Fruit fly (Drosophila melanogaster) whole organism, embryonic: Measurements from ENCODE around the gene CG16853.
A peak's percentile ranks its signal among the peaks of the same experiment; 100 is the strongest.

Source experiments
- Atf3 ChIP-seq: fragments of 200-800 bp; sonication (Bioruptor generic); optimal IDR thresholded peaks from 3 replicates; lab custom pipeline; 2016; ENCODE audit warnings: missing biosample characterization, missing genetic modification characterization
- Awh ChIP-seq: fragments of 200-800 bp; sonication (Bioruptor generic); IDR thresholded peaks from 2 replicates; pipeline ENCODE4, ENCODE4 v1.3.6; 2022; ENCODE audit warnings: missing biosample characterization, missing genetic modification characterization
- CG11085 ChIP-seq: fragments of 200-800 bp; sonication (Bioruptor generic); IDR thresholded peaks from 2 replicates; pipeline ENCODE4 v1.3.6; 2022; ENCODE audit warnings: missing biosample characterization, missing genetic modification characterization
- CG11723 ChIP-seq: fragments of 200-800 bp; sonication (Bioruptor generic); optimal IDR thresholded peaks from 2 replicates; lab custom pipeline; 2017; ENCODE audit warnings: missing biosample characterization, mild to moderate bottlenecking, missing genetic modification characterization
- CG12071 ChIP-seq: fragments of 200-800 bp; sonication (Bioruptor generic); optimal IDR thresholded peaks from 3 replicates; lab custom pipeline; 2018; ENCODE audit warnings: missing biosample characterization, mild to moderate bottlenecking, missing genetic modification characterization
- CG12236 ChIP-seq: fragments of 200-800 bp; sonication (Bioruptor generic); optimal IDR thresholded peaks from 2 replicates; lab custom pipeline; 2016; ENCODE audit warnings: missing biosample characterization, missing genetic modification characterization
- CG13123 ChIP-seq: fragments of 200-800 bp; sonication (Bioruptor generic); optimal IDR thresholded peaks from 2 replicates; lab custom pipeline; 2016; ENCODE audit warnings: missing biosample characterization, missing genetic modification characterization
- CG13894 ChIP-seq: fragments of 200-800 bp; sonication (Bioruptor generic); optimal IDR thresholded peaks from 3 replicates; lab custom pipeline; 2018; ENCODE audit warnings: missing biosample characterization, mild to moderate bottlenecking, missing genetic modification characterization, moderate library complexity
- CG17568 ChIP-seq: fragments of 200-800 bp; sonication (Bioruptor generic); optimal IDR thresholded peaks from 2 replicates; lab custom pipeline; 2018; ENCODE audit warnings: missing biosample characterization, mild to moderate bottlenecking, missing genetic modification characterization, moderate library complexity
- CG17802 ChIP-seq: fragments of 200-800 bp; sonication (Bioruptor generic); optimal IDR thresholded peaks from 2 replicates; lab custom pipeline; 2018; ENCODE audit warnings: missing biosample characterization, mild to moderate bottlenecking, missing genetic modification characterization, moderate library complexity
- CG1792 ChIP-seq: fragments of 200-800 bp; sonication (Bioruptor generic); optimal IDR thresholded peaks from 2 replicates; lab custom pipeline; 2016; ENCODE audit warnings: missing biosample characterization, missing genetic modification characterization
- CG18599 ChIP-seq: fragments of 200-800 bp; sonication (Bioruptor generic); optimal IDR thresholded peaks from 3 replicates; lab custom pipeline; 2017; ENCODE audit warnings: missing biosample characterization, missing genetic modification characterization, mild to moderate bottlenecking, moderate library complexity, missing genetic modification reagents
- CG2712 ChIP-seq: fragments of 200-800 bp; optimal IDR thresholded peaks from 3 replicates; lab custom pipeline; 2019; ENCODE audit warnings: missing biosample characterization, mild to moderate bottlenecking, missing genetic modification characterization, moderate library complexity
- CG32772 ChIP-seq: fragments of 200-800 bp; sonication (Bioruptor generic); IDR thresholded peaks from 2 replicates; pipeline ENCODE4 v1.3.6; 2022; ENCODE audit warnings: missing biosample characterization, missing genetic modification characterization
- CG6689 ChIP-seq: fragments of 200-800 bp; sonication (Bioruptor generic); IDR thresholded peaks from 2 replicates; pipeline ENCODE4 v1.3.6; 2022; ENCODE audit warnings: missing biosample characterization, missing genetic modification characterization
- CG6813 ChIP-seq: fragments of 200-800 bp; sonication (Bioruptor generic); optimal IDR thresholded peaks from 2 replicates; lab custom pipeline; 2017; ENCODE audit warnings: missing biosample characterization, missing genetic modification characterization, mild to moderate bottlenecking, moderate library complexity, missing genetic modification reagents
- CG7745 ChIP-seq: fragments of 200-800 bp; sonication (Bioruptor generic); optimal IDR thresholded peaks from 2 replicates; lab custom pipeline; 2018; ENCODE audit warnings: missing biosample characterization, mild to moderate bottlenecking, missing genetic modification characterization, moderate library complexity
- CG7786 ChIP-seq: fragments of 200-800 bp; sonication (Bioruptor generic); optimal IDR thresholded peaks from 2 replicates; lab custom pipeline; 2016; ENCODE audit warnings: missing biosample characterization, missing genetic modification characterization
- CG9437 ChIP-seq: fragments of 200-800 bp; sonication (Bioruptor generic); optimal IDR thresholded peaks from 2 replicates; lab custom pipeline; 2018; ENCODE audit warnings: missing biosample characterization, mild to moderate bottlenecking, missing genetic modification characterization
- Dp ChIP-seq: fragments of 200-800 bp; sonication (Bioruptor generic); optimal IDR thresholded peaks from 2 replicates; lab custom pipeline; 2018; ENCODE audit warnings: missing biosample characterization, mild to moderate bottlenecking, missing genetic modification characterization, moderate library complexity
- Dref ChIP-seq: fragments of 200-800 bp; sonication (Bioruptor generic); IDR thresholded peaks from 2 replicates; pipeline ENCODE4 v1.3.6; 2022; ENCODE audit warnings: missing biosample characterization, missing genetic modification characterization
- H2.0 ChIP-seq: fragments of 200-800 bp; sonication (Bioruptor generic); IDR thresholded peaks from 2 replicates; pipeline ENCODE4 v1.3.6; 2022; ENCODE audit warnings: missing biosample characterization, missing genetic modification characterization
- HmgD ChIP-seq: fragments of 200-800 bp; sonication (Bioruptor generic); optimal IDR thresholded peaks from 3 replicates; lab custom pipeline; 2016; ENCODE audit warnings: missing biosample characterization, missing genetic modification characterization
- Lhr ChIP-seq: fragments of 200-800 bp; sonication (Bioruptor generic); optimal IDR thresholded peaks from 3 replicates; lab custom pipeline; 2017; ENCODE audit warnings: mild to moderate bottlenecking, missing biosample characterization, missing genetic modification reagents, missing genetic modification characterization
- Myb ChIP-seq: fragments of 200-800 bp; sonication (Bioruptor generic); optimal IDR thresholded peaks from 2 replicates; lab custom pipeline; 2016; ENCODE audit warnings: missing biosample characterization, missing genetic modification characterization
- Nf-YC ChIP-seq: fragments of 200-800 bp; optimal IDR thresholded peaks from 3 replicates; lab custom pipeline; 2019; ENCODE audit warnings: missing biosample characterization, mild to moderate bottlenecking, missing genetic modification characterization, moderate library complexity
- Pdp1 ChIP-seq, 2 experiments: fragments of 200-800 bp; sonication (Bioruptor generic); optimal IDR thresholded peaks; 3 replicates each; lab custom pipeline; 2016; ENCODE audit warnings: missing biosample characterization in 2 of 2, missing genetic modification characterization in 2 of 2, mild to moderate bottlenecking in 1 of 2, moderate library complexity in 1 of 2
- Rfx ChIP-seq: fragments of 200-800 bp; sonication (Bioruptor generic); IDR thresholded peaks from 2 replicates; pipeline ENCODE4 v1.3.6; 2022; ENCODE audit warnings: missing biosample characterization, missing genetic modification characterization
- ap ChIP-seq: fragments of 200-800 bp; sonication (Bioruptor generic); IDR thresholded peaks from 2 replicates; pipeline ENCODE4 v1.3.6; 2022; ENCODE audit warnings: missing biosample characterization, missing genetic modification characterization
- ci ChIP-seq: fragments of 200-800 bp; sonication (Bioruptor generic); IDR thresholded peaks from 3 replicates; pipeline ENCODE4 v1.3.6; 2022; ENCODE audit warnings: missing biosample characterization, missing genetic modification characterization
- crp ChIP-seq, 2 experiments: fragments of 200-800 bp; sonication (Bioruptor generic); optimal IDR thresholded peaks; 2 replicates in 1 of 2; 3 replicates in 1 of 2; lab custom pipeline; 2017; ENCODE audit warnings: missing biosample characterization in 2 of 2, missing genetic modification characterization in 2 of 2, mild to moderate bottlenecking in 1 of 2, moderate library complexity in 1 of 2
- danr ChIP-seq: fragments of 200-800 bp; sonication (Bioruptor generic); IDR thresholded peaks from 2 replicates; pipeline ENCODE4 v1.3.6; 2022; ENCODE audit warnings: missing biosample characterization, missing genetic modification characterization
- emc ChIP-seq: fragments of 200-800 bp; sonication (Bioruptor generic); optimal IDR thresholded peaks from 2 replicates; lab custom pipeline; 2016; ENCODE audit warnings: missing biosample characterization, missing genetic modification characterization
- eve ChIP-seq, 2 experiments: fragments of >200 bp; optimal IDR thresholded peaks; 2 replicates each; lab custom pipeline; 2017; ENCODE audit warnings: missing biosample characterization in 2 of 2, missing genetic modification characterization in 2 of 2
- fd102C ChIP-seq: fragments of 200-800 bp; sonication (Bioruptor generic); optimal IDR thresholded peaks from 2 replicates; lab custom pipeline; 2018; ENCODE audit warnings: missing biosample characterization, mild to moderate bottlenecking, missing genetic modification characterization, moderate library complexity
- fd3F ChIP-seq: fragments of 200-800 bp; sonication (Bioruptor generic); optimal IDR thresholded peaks from 2 replicates; lab custom pipeline; 2018; ENCODE audit warnings: missing biosample characterization, mild to moderate bottlenecking, missing genetic modification characterization, moderate library complexity
- gfzf ChIP-seq: fragments of 200-800 bp; sonication (Bioruptor generic); optimal IDR thresholded peaks from 2 replicates; lab custom pipeline; 2016; ENCODE audit warnings: missing biosample characterization, mild to moderate bottlenecking, missing genetic modification characterization, moderate library complexity
- ham ChIP-seq: fragments of 200-800 bp; sonication (Bioruptor generic); IDR thresholded peaks from 2 replicates; pipeline ENCODE4 v1.3.6; 2022; ENCODE audit warnings: missing biosample characterization, missing genetic modification characterization
- klu ChIP-seq: fragments of 200-800 bp; sonication (Bioruptor generic); IDR thresholded peaks from 2 replicates; pipeline ENCODE4 v1.3.6; 2022; ENCODE audit warnings: missing biosample characterization, missing genetic modification characterization
- nau ChIP-seq: fragments of 200-800 bp; sonication (Bioruptor generic); optimal IDR thresholded peaks from 3 replicates; lab custom pipeline; 2017; ENCODE audit warnings: missing biosample characterization, mild to moderate bottlenecking, missing genetic modification characterization, missing genetic modification reagents
- pan ChIP-seq, 4 experiments: fragments of >200 bp in 3 of 4; fragments of 200-800 bp in 1 of 4; sonication (Bioruptor generic) in 1 of 4; optimal IDR thresholded peaks in 3 of 4; IDR thresholded peaks in 1 of 4; 2 replicates each; pipeline versions ENCODE4 v1.3.6 to Lab custom; 2017 to 2022; ENCODE audit warnings: missing biosample characterization in 2 of 4, missing genetic modification characterization in 2 of 4, mixed read lengths in 1 of 4
- peb ChIP-seq: fragments of 200-800 bp; sonication (Bioruptor generic); IDR thresholded peaks from 2 replicates; pipeline ENCODE4 v1.3.6; 2022; ENCODE audit warnings: missing biosample characterization, missing genetic modification characterization
- ro ChIP-seq: fragments of 200-800 bp; sonication (Bioruptor generic); IDR thresholded peaks from 2 replicates; pipeline ENCODE4 v1.3.6; 2022; ENCODE audit warnings: missing biosample characterization, missing genetic modification characterization
- scrt ChIP-seq: fragments of 200-800 bp; sonication (Bioruptor generic); optimal IDR thresholded peaks from 2 replicates; lab custom pipeline; 2018; ENCODE audit warnings: missing biosample characterization, mild to moderate bottlenecking, missing genetic modification characterization, moderate library complexity
- sim ChIP-seq: fragments of 200-800 bp; sonication (Bioruptor generic); IDR thresholded peaks from 2 replicates; pipeline ENCODE4 v1.3.6; 2022; ENCODE audit warnings: missing biosample characterization, missing genetic modification characterization
- slbo ChIP-seq: fragments of 200-800 bp; sonication (Bioruptor generic); IDR thresholded peaks from 2 replicates; pipeline ENCODE4 v1.3.6; 2022; ENCODE audit warnings: missing biosample characterization, missing genetic modification characterization
- tin ChIP-seq: fragments of 200-800 bp; sonication (Bioruptor generic); optimal IDR thresholded peaks from 3 replicates; lab custom pipeline; 2016; ENCODE audit warnings: missing biosample characterization, missing genetic modification characterization
- trh ChIP-seq: fragments of 200-800 bp; sonication (Bioruptor generic); optimal IDR thresholded peaks from 2 replicates; lab custom pipeline; 2016; ENCODE audit warnings: missing biosample characterization, missing genetic modification characterization
- tup ChIP-seq: fragments of 200-800 bp; sonication (Bioruptor generic); optimal IDR thresholded peaks from 2 replicates; lab custom pipeline; 2016; ENCODE audit warnings: missing biosample characterization, mild to moderate bottlenecking, missing genetic modification characterization, moderate library complexity

The CG16853 gene

DNA sequence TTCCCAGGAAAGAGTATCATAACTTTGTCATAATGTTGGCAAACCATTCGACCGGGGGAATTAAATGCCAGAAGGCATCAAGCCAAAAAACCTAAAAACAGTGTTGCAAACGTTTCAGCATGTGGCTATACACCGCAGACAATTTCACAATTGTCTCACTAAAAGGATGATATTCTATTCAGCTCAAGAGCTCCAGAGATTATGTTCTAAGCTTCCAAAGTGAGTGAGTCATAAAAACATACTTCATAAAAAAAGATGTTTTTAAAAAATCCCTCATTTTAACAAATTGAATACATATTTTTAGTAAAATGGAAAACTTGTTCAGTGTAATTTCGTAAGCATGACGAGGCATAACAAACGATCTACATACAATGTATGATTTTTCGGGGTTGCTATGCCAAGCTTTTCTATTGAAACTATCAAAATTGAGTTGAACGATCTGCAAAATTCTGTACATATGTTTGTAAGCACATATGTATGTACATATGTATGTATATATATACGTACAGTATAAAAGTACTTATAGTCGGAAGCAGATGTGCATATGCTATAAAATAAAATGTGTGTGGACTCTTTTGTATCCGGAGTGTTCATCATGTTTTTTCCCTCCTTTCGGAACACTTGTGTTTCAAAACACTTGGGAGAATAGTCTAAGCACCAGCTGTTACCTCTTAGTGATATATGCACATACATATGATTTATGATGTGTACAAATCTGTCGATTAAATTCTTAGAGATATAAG, 27.0 kb upstream of the CG16853 start (continued):
- TF ChIP-seq klu (GFP tag; lab: Robert Waterston, UW) (peak; percentile 6; the same call in 1 of the 2 replicates), Awh (peak; percentile 85), CG17568 (GFP tag; lab: Kevin White, UChicago) (peak; percentile 65), danr (peak; percentile 56), H2.0 (peak; percentile 67), ap (GFP tag; lab: Robert Waterston, UW) (peak; percentile 62), eve (GFP tag; optimal IDR thresholded peaks at IDR 0.05; lab: Kevin White, UChicago) (peak in 1 of 2 experiments; percentile 71), trh (GFP tag; lab: Kevin White, UChicago) (no peak), slbo (GFP tag; lab: Robert Waterston, UW) (peak; percentile 86), CG18599 (GFP tag; lab: Kevin White, UChicago) (peak; percentile 80), CG17802 (peak; percentile 66), CG13123 (GFP tag; lab: Kevin White, UChicago) (no peak), ham (no peak), CG1792 (peak; percentile 83), CG12071 (GFP tag; lab: Kevin White, UChicago) (peak; percentile 80), tup (no peak), Pdp1 (GFP tag; optimal IDR thresholded peaks at IDR 0.05; lab: Kevin White, UChicago) (peak; percentile 62 to 86), Lhr (GFP tag; lab: Kevin White, UChicago) (no peak), tin (GFP tag; lab: Kevin White, UChicago) (peak; percentile 49), CG2712 (peak; percentile 83), Atf3 (peak; percentile 36), scrt (GFP tag; lab: Kevin White, UChicago) (peak; percentile 51), Dp (GFP tag; lab: Kevin White, UChicago) (no peak), CG13894 (tag; lab: Kevin White, UChicago) (no peak), CG6689 (GFP tag; lab: Robert Waterston, UW) (peak; percentile 71), peb (GFP tag; lab: Robert Waterston, UW) (peak; percentile 59), pan (optimal IDR thresholded peaks at IDR 0.05; lab: Kevin White, UChicago) (no peak), pan (GFP tag; optimal IDR thresholded peaks at IDR 0.05 in 1 of 2, IDR thresholded peaks at IDR 0.05 in 1 of 2) (peak in 1 of 2 experiments; percentile 86), emc (peak; percentile 87), Dref (GFP tag; lab: Robert Waterston, UW) (no peak), CG7786 (GFP tag; lab: Kevin White, UChicago) (peak; percentile 50), CG12236 (GFP tag; lab: Kevin White, UChicago) (peak; percentile 28), CG6813 (GFP tag; lab: Kevin White, UChicago) (peak; percentile 55), ro (GFP tag; lab: Robert Waterston, UW) (no peak), gfzf (GFP tag; lab: Kevin White, UChicago) (no peak), HmgD (GFP tag; lab: Kevin White, UChicago) (no peak), CG9437 (GFP tag; lab: Kevin White, UChicago) (peak; percentile 52), ci (GFP tag; lab: Robert Waterston, UW) (peak; percentile 66; the same call in 2 of the 3 replicates), CG11723 (GFP tag; lab: Kevin White, UChicago) (no peak), CG32772 (peak; percentile 75), fd3F (GFP tag; lab: Kevin White, UChicago) (peak; percentile 7), fd102C (GFP tag; lab: Kevin White, UChicago) (no peak), nau (GFP tag; lab: Kevin White, UChicago) (peak; percentile 55), CG11085 (peak; percentile 59), Nf-YC (peak; percentile 35), sim (GFP tag; lab: Robert Waterston, UW) (no peak), Myb (peak; percentile 55), Rfx (peak; percentile 79), crp (GFP tag; optimal IDR thresholded peaks at IDR 0.05; lab: Kevin White, UChicago) (no peak), CG7745 (no peak)
